Fruit fly (Drosophila melanogaster) whole organism, pupa: Measurements from ENCODE around the gene Kaz-m1.

ENCODE experiments used
- CG4496 ChIP-seq: fragments of 200-800 bp; sonication (Bioruptor generic); IDR thresholded peaks from 3 replicates; pipeline ENCODE4 v1.3.6; 2022; ENCODE audit warnings: missing biosample characterization, missing genetic modification characterization
- Pif1B ChIP-seq: fragments of 200-800 bp; sonication (Bioruptor generic); optimal IDR thresholded peaks from 3 replicates; lab custom pipeline; 2016; ENCODE audit warnings: missing biosample characterization, missing genetic modification characterization

dm6 chr3R:26002570-26003332 lies 11.8 kb upstream of the Kaz-m1 start:
- TF ChIP-seq CG4496 (GFP tag; lab: Robert Waterston, UW) (no peak), Pif1B (peak; percentile 38)
